Worm (Caenorhabditis elegans): ENCODE results near the gene srw-103.

- TF ChIP-seq egl-43 (GFP tag; IDR thresholded peaks at IDR 0.05) (no peak), set-16 (GFP tag; IDR thresholded peaks at IDR 0.05) (no peak), gei-8 (GFP tag; optimal IDR thresholded peaks at IDR 0.05) (no peak), aly-2 (tag; optimal IDR thresholded peaks at IDR 0.05) (no peak), lin-15B (tag; optimal IDR thresholded peaks at IDR 0.05) (no peak), lin-13 (GFP tag; optimal IDR thresholded peaks at IDR 0.05) (no peak), F44E2.7 (GFP tag; IDR thresholded peaks at IDR 0.05) (no peak), nhr-42 (GFP tag; IDR thresholded peaks at IDR 0.05) (no peak), rbr-2 (tag; optimal IDR thresholded peaks at IDR 0.05) (no peak)
Measured at ce11 chrV:1725353-1725752, 8.4 kb downstream of the srw-103 start, which contains the start of gene sri-27.
